Fruit fly (Drosophila melanogaster) whole organism, wandering third instar larva: ENCODE results near the gene CG33128.

Experiments
- Abd-B ChIP-seq: fragments of >200 bp; optimal IDR thresholded peaks from 2 replicates; lab custom pipeline; 2017; ENCODE audit warnings: missing biosample characterization, missing genetic modification characterization
- CG32264 ChIP-seq: fragments of 200-800 bp; sonication (Bioruptor generic); optimal IDR thresholded peaks from 2 replicates; lab custom pipeline; 2016; ENCODE audit warnings: missing biosample characterization, missing genetic modification characterization
- CG9705 ChIP-seq: fragments of 200-800 bp; sonication (Bioruptor generic); optimal IDR thresholded peaks from 2 replicates; lab custom pipeline; 2018; ENCODE audit warnings: missing biosample characterization, mild to moderate bottlenecking, missing genetic modification characterization
- CrebA ChIP-seq: fragments of 200-800 bp; sonication (Bioruptor generic); optimal IDR thresholded peaks from 2 replicates; lab custom pipeline; 2016; ENCODE audit warnings: missing biosample characterization, mild to moderate bottlenecking, missing genetic modification characterization, borderline replicate concordance
- Dfd ChIP-seq: fragments of >200 bp; optimal IDR thresholded peaks from 2 replicates; lab custom pipeline; 2017; ENCODE audit warnings: missing biosample characterization, missing genetic modification characterization
- Dif ChIP-seq: fragments of 200-275, 200-300 bp; sonication (Bioruptor generic); optimal IDR thresholded peaks from 2 replicates; lab custom pipeline; 2018; ENCODE audit warnings: missing biosample characterization, missing genetic modification characterization; ENCODE audit not compliant: partially characterized antibody
- GATAd ChIP-seq: sonication (Bioruptor generic); optimal IDR thresholded peaks from 2 replicates; lab custom pipeline; 2016; ENCODE audit warnings: missing biosample characterization, missing genetic modification characterization
- HLH106 ChIP-seq: fragments of 200-800 bp; optimal IDR thresholded peaks from 3 replicates; lab custom pipeline; 2019; ENCODE audit warnings: missing biosample characterization, mild to moderate bottlenecking, missing genetic modification characterization, moderate library complexity
- Hnf4 ChIP-seq: fragments of 200-800 bp; sonication (Bioruptor generic); optimal IDR thresholded peaks from 2 replicates; lab custom pipeline; 2016; ENCODE audit warnings: missing biosample characterization, mild to moderate bottlenecking, missing genetic modification characterization
- Hr78 ChIP-seq: fragments of >200 bp; optimal IDR thresholded peaks from 2 replicates; lab custom pipeline; 2017; ENCODE audit warnings: missing biosample characterization, missing genetic modification characterization
- Hr83 ChIP-seq: fragments of 200-300 bp; sonication (Bioruptor generic); optimal IDR thresholded peaks from 2 replicates; lab custom pipeline; 2016; ENCODE audit warnings: missing biosample characterization, mild to moderate bottlenecking, missing genetic modification characterization, moderate library complexity; ENCODE audit not compliant: poor library complexity, severe bottlenecking
- Jra ChIP-seq: sonication (Bioruptor generic); optimal IDR thresholded peaks from 2 replicates; lab custom pipeline; 2016; ENCODE audit warnings: missing biosample characterization, missing genetic modification characterization
- Mio ChIP-seq: sonication (Bioruptor generic); optimal IDR thresholded peaks from 2 replicates; lab custom pipeline; 2016; ENCODE audit warnings: missing biosample characterization, missing genetic modification characterization
- Myc ChIP-seq: fragments of >200 bp; optimal IDR thresholded peaks from 2 replicates; lab custom pipeline; 2017
- N ChIP-seq: fragments of >200 bp; optimal IDR thresholded peaks from 2 replicates; lab custom pipeline; 2018; ENCODE audit warnings: missing biosample characterization, missing external identifiers, missing genetic modification characterization
- OdsH ChIP-seq: fragments of 200-800 bp; sonication (Bioruptor generic); optimal IDR thresholded peaks from 2 replicates; lab custom pipeline; 2016; ENCODE audit warnings: missing biosample characterization, mild to moderate bottlenecking, missing genetic modification characterization
- Rel ChIP-seq, 2 experiments: fragments of 200-800 bp; sonication (Bioruptor generic) in 1 of 2; optimal IDR thresholded peaks; 2 replicates in 1 of 2; 3 replicates in 1 of 2; lab custom pipeline; 2016 to 2019; ENCODE audit warnings: mild to moderate bottlenecking in 2 of 2, missing biosample characterization in 2 of 2, missing genetic modification characterization in 2 of 2, moderate library complexity in 1 of 2
- Sp1 ChIP-seq: fragments of 200-800 bp; sonication (Bioruptor generic); optimal IDR thresholded peaks from 3 replicates; lab custom pipeline; 2019; ENCODE audit warnings: missing biosample characterization, mild to moderate bottlenecking, missing genetic modification characterization, moderate library complexity
- Vsx2 ChIP-seq: fragments of 200-300, 225-300 bp; sonication (Bioruptor generic); optimal IDR thresholded peaks from 2 replicates; lab custom pipeline; 2018; ENCODE audit warnings: missing biosample characterization, missing genetic modification characterization; ENCODE audit not compliant: partially characterized antibody
- br ChIP-seq: fragments of 200-800 bp; sonication (Bioruptor generic); optimal IDR thresholded peaks from 2 replicates; lab custom pipeline; 2016; ENCODE audit warnings: missing biosample characterization, missing genetic modification characterization
- brk ChIP-seq: fragments of 200-800 bp; sonication (Bioruptor generic); optimal IDR thresholded peaks from 2 replicates; lab custom pipeline; 2016; ENCODE audit warnings: missing biosample characterization, mild to moderate bottlenecking, missing genetic modification characterization
- dl ChIP-seq, 2 experiments: fragments of 175-275, 200-275 bp in 1 of 2; fragments of 200-275 bp in 1 of 2; sonication (Bioruptor generic); optimal IDR thresholded peaks; lab custom pipeline; 2018; ENCODE audit warnings: mild to moderate bottlenecking in 2 of 2, missing biosample characterization in 2 of 2, missing genetic modification characterization in 2 of 2, moderate library complexity in 2 of 2; ENCODE audit not compliant: partially characterized antibody in 2 of 2, insufficient read depth in 1 of 2
- dmrt93B ChIP-seq: fragments of 200-800 bp; sonication (Bioruptor generic); optimal IDR thresholded peaks from 2 replicates; lab custom pipeline; 2018; ENCODE audit warnings: missing biosample characterization, mild to moderate bottlenecking, missing genetic modification characterization
- dsf ChIP-seq: sonication (Bioruptor generic); optimal IDR thresholded peaks from 2 replicates; lab custom pipeline; 2016; ENCODE audit warnings: missing biosample characterization, missing genetic modification characterization, borderline replicate concordance
- ey ChIP-seq: fragments of 200-800 bp; sonication (Bioruptor generic); optimal IDR thresholded peaks from 2 replicates; lab custom pipeline; 2016; ENCODE audit warnings: missing biosample characterization, missing genetic modification characterization
- foxo ChIP-seq, 2 experiments: fragments of 200-800 bp; sonication (Bioruptor generic); optimal IDR thresholded peaks; 2 replicates in 1 of 2; 3 replicates in 1 of 2; lab custom pipeline; 2016 to 2017; ENCODE audit warnings: missing biosample characterization in 2 of 2, missing genetic modification characterization in 2 of 2
- fru ChIP-seq: fragments of 200-800 bp; sonication (Bioruptor generic); optimal IDR thresholded peaks from 3 replicates; lab custom pipeline; 2016; ENCODE audit warnings: missing biosample characterization, mild to moderate bottlenecking, missing genetic modification characterization
- h ChIP-seq: fragments of 200-800 bp; sonication (Bioruptor generic); optimal IDR thresholded peaks from 3 replicates; lab custom pipeline; 2016; ENCODE audit warnings: missing biosample characterization, mild to moderate bottlenecking, missing genetic modification characterization
- jim ChIP-seq: fragments of 175-275, 200-325 bp; sonication (Bioruptor generic); optimal IDR thresholded peaks from 2 replicates; lab custom pipeline; 2016; ENCODE audit warnings: missing biosample characterization, mild to moderate bottlenecking, missing genetic modification characterization
- lola ChIP-seq: fragments of >200 bp; optimal IDR thresholded peaks from 2 replicates; lab custom pipeline; 2017; ENCODE audit warnings: missing biosample characterization, missing genetic modification characterization
- pan ChIP-seq: fragments of >200 bp; optimal IDR thresholded peaks from 2 replicates; lab custom pipeline; 2017
- psq ChIP-seq: fragments of 200-800 bp; sonication (Bioruptor generic); optimal IDR thresholded peaks from 3 replicates; lab custom pipeline; 2017; ENCODE audit warnings: missing biosample characterization, mild to moderate bottlenecking, missing genetic modification characterization, moderate library complexity
- rgr ChIP-seq: fragments of 200-800 bp; sonication (Bioruptor generic); optimal IDR thresholded peaks from 3 replicates; lab custom pipeline; 2016; ENCODE audit warnings: missing biosample characterization, mild to moderate bottlenecking, missing genetic modification characterization
- sage ChIP-seq: fragments of 200-800 bp; sonication (Bioruptor generic); optimal IDR thresholded peaks from 2 replicates; lab custom pipeline; 2016; ENCODE audit warnings: missing biosample characterization, mild to moderate bottlenecking, missing genetic modification characterization
- sv ChIP-seq: fragments of 200-800 bp; sonication (Bioruptor generic); optimal IDR thresholded peaks from 3 replicates; lab custom pipeline; 2016; ENCODE audit warnings: missing biosample characterization, missing genetic modification characterization
- tai ChIP-seq: sonication (Bioruptor generic); optimal IDR thresholded peaks from 2 replicates; lab custom pipeline; 2016; ENCODE audit warnings: missing biosample characterization, missing genetic modification characterization
- usp ChIP-seq: fragments of >200 bp; optimal IDR thresholded peaks from 2 replicates; lab custom pipeline; 2017; ENCODE audit warnings: missing biosample characterization, missing genetic modification characterization
- woc ChIP-seq: sonication (Bioruptor generic); optimal IDR thresholded peaks from 2 replicates; lab custom pipeline; 2016; ENCODE audit warnings: missing biosample characterization, mild to moderate bottlenecking, missing genetic modification characterization

The CG33128 gene

dm6 chr2L:1456305-1456704, 37.6 kb upstream of the CG33128 start:
- no peak for TF ChIP-seq CG9705
- TF ChIP-seq h = peak; percentile 53
- peak; percentile 2 for TF ChIP-seq ey
- TF ChIP-seq woc (GFP tag; lab: Kevin White, UChicago) = peak; percentile 4
- peak; percentile 44 for TF ChIP-seq rgr (GFP tag; lab: Kevin White, UChicago)
- peak in 1 of 2 experiments; percentile 35 for TF ChIP-seq foxo (GFP tag; optimal IDR thresholded peaks at IDR 0.05; lab: Kevin White, UChicago)
- no peak for TF ChIP-seq Jra (GFP tag; lab: Kevin White, UChicago)
- peak; percentile 22 for TF ChIP-seq dmrt93B (GFP tag; lab: Kevin White, UChicago)
- peak; percentile 47 for TF ChIP-seq HLH106
- TF ChIP-seq Sp1 (GFP tag; lab: Kevin White, UChicago) = peak; percentile 39
- peak; percentile 17 for TF ChIP-seq psq (GFP tag; lab: Kevin White, UChicago)
- peak; percentile 43 for TF ChIP-seq OdsH
- TF ChIP-seq Hr83 (GFP tag; lab: Kevin White, UChicago) = no peak
- no peak for TF ChIP-seq jim (GFP tag; lab: Kevin White, UChicago)

dm6 chr2L:1456822-1457221, 37.0 kb upstream of the CG33128 start:
- TF ChIP-seq Jra (GFP tag; lab: Kevin White, UChicago) (no peak), Sp1 (GFP tag; lab: Kevin White, UChicago) (no peak), CrebA (GFP tag; lab: Kevin White, UChicago) (no peak), N (GFP tag; lab: Kevin White, UChicago) (no peak), Hr83 (GFP tag; lab: Kevin White, UChicago) (no peak), fru (no peak), Myc (no peak)
- TF ChIP-seq, all 38 proteins: peak for 0

- TF ChIP-seq sage (GFP tag; lab: Kevin White, UChicago) (peak; percentile 12), woc (GFP tag; lab: Kevin White, UChicago) (peak; percentile 22), brk (GFP tag; lab: Kevin White, UChicago) (no peak), h (peak; percentile 61), Dif (no peak), Hr78 (GFP tag; lab: Kevin White, UChicago) (no peak), dl (GFP tag; optimal IDR thresholded peaks at IDR 0.05; lab: Kevin White, UChicago; ENCODE audit: insufficient read depth in 1 of 2, partially characterized antibody in 2 of 2) (no peak), fru (peak; percentile 19), CG9705 (no peak), Jra (GFP tag; lab: Kevin White, UChicago) (no peak), psq (GFP tag; lab: Kevin White, UChicago) (peak; percentile 13), dmrt93B (GFP tag; lab: Kevin White, UChicago) (peak; percentile 5), usp (no peak), HLH106 (peak; percentile 37), CrebA (GFP tag; lab: Kevin White, UChicago) (no peak), lola (GFP tag; lab: Kevin White, UChicago) (no peak), br (peak; percentile 17), Mio (GFP tag; lab: Kevin White, UChicago) (no peak), Abd-B (no peak), sv (GFP tag; lab: Kevin White, UChicago) (no peak), Vsx2 (GFP tag; lab: Kevin White, UChicago) (no peak), jim (GFP tag; lab: Kevin White, UChicago) (no peak), Myc (no peak), Hnf4 (GFP tag; lab: Kevin White, UChicago) (no peak), ey (peak; percentile 53), foxo (GFP tag; optimal IDR thresholded peaks at IDR 0.05; lab: Kevin White, UChicago) (peak in 1 of 2 experiments; percentile 43), Rel (GFP tag; optimal IDR thresholded peaks at IDR 0.05; lab: Kevin White, UChicago) (no peak), Rel (tag; optimal IDR thresholded peaks at IDR 0.05; lab: Kevin White, UChicago) (no peak), Dfd (GFP tag; lab: Kevin White, UChicago) (no peak), CG32264 (no peak), dsf (GFP tag; lab: Kevin White, UChicago) (no peak), N (GFP tag; lab: Kevin White, UChicago) (no peak), rgr (GFP tag; lab: Kevin White, UChicago) (peak; percentile 29), Sp1 (GFP tag; lab: Kevin White, UChicago) (no peak), tai (GFP tag; lab: Kevin White, UChicago) (no peak), pan (lab: Kevin White, UChicago) (no peak), GATAd (GFP tag; lab: Kevin White, UChicago) (no peak), Hr83 (GFP tag; lab: Kevin White, UChicago) (no peak), OdsH (peak; percentile 14)
Observed at dm6 chr2L:1458584-1459203, 35.2 kb upstream of the CG33128 start.
